Fruit fly (Drosophila melanogaster): ENCODE measurements around the gene CstF50.

Gene CstF50

DNA sequence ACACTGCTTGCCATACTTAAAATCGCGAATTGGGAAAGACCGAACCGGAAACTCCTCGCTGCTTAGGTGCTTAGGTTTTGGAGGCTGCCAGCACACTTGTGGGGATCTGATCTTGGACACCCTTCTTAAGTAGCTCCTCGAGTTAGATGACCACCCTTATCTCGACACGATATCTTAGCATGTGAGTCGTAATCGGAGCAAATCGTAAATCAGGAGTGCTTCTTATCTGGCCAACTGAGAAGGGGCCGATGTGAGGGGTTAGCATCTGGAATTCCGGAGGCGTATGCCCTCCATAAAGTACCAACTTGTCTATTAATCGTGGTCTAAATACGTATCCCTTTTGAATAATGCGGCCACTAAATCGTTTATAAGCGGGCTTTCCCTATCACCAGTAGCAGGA is 17.8 kb upstream of the CstF50 start, which contains the start of gene salt:
Gene salt, minus strand, starts transcription at position 101 of the 400 bp plus-strand sequence.
- TF ChIP-seq CG32121 (GFP tag; IDR thresholded peaks at IDR 0.05) (no peak), CG9948 (tag; optimal IDR thresholded peaks at IDR 0.05) (no peak), CG34367 (tag; optimal IDR thresholded peaks at IDR 0.05) (no peak), gl (tag; optimal IDR thresholded peaks at IDR 0.05) (no peak), CG13204 (GFP tag; optimal IDR thresholded peaks at IDR 0.05) (no peak), CG4496 (GFP tag; IDR thresholded peaks at IDR 0.05) (no peak), CG14655 (GFP tag; optimal IDR thresholded peaks at IDR 0.05) (no peak), CG8301 (tag; optimal IDR thresholded peaks at IDR 0.05) (no peak), CG8159 (tag; optimal IDR thresholded peaks at IDR 0.05) (no peak), Pif1B (GFP tag; optimal IDR thresholded peaks at IDR 0.05) (no peak)

DNA sequence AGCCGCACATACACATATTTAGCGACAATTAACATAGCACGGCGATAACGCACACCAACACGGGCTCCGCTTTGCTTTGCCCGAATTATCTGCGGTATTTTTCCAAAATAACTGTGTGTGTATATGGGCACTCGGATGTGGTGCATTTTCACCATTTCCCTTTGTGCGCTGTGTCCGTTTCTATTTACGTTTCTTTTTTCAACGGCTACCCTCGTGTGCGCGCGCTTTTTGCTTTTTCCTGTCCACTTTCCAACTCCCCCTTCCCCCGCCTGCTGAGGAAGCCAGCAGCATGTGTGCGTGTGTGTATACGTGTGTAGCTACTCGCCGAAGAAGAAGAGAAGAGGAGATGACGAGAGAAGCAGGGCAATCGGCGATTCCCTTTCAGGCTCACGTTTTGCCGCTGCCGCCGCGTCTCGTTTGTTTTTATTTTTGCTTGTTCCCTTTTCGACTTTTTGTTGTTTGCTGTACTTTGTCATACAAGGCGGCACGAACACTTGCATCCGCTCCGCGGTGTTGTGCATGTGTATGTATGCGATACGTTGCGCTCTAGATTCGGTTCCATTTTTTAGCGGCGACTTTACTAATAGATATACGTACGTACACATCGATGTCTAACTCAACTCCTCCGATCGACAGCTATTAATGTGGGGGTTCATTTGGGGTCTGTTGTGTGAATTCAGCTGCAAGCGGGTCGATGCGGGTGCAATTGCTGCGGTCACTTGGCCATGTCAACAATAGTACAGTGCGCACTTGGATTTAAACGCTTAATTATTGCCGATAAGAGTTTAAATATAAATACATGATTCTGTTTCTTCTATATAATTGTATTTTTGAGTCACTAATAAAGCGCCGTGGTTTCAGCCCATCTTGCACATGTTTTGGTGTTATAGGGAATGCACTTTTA is 11.6 kb upstream of the CstF50 start:
- TF ChIP-seq Pif1B (GFP tag; optimal IDR thresholded peaks at IDR 0.05) (peak; percentile 55), CG15710 (tag; optimal IDR thresholded peaks at IDR 0.05) (peak; percentile 47), CG34367 (tag; optimal IDR thresholded peaks at IDR 0.05) (peak; percentile 37), CG9948 (tag; optimal IDR thresholded peaks at IDR 0.05) (peak; percentile 4), CG17806 (tag; optimal IDR thresholded peaks at IDR 0.05) (peak; percentile 15), EcR (GFP tag; optimal IDR thresholded peaks at IDR 0.05) (peak; percentile 69), gl (tag; optimal IDR thresholded peaks at IDR 0.05) (peak; percentile 79), fd96Ca (GFP tag; IDR thresholded peaks at IDR 0.05) (no peak), CG8159 (tag; optimal IDR thresholded peaks at IDR 0.05) (no peak), CG13204 (GFP tag; optimal IDR thresholded peaks at IDR 0.05) (peak; percentile 93), CG4496 (GFP tag; IDR thresholded peaks at IDR 0.05) (no peak), Pif1A (GFP tag; optimal IDR thresholded peaks at IDR 0.05) (peak; percentile 38), CG8301 (tag; optimal IDR thresholded peaks at IDR 0.05) (peak; percentile 48)

DNA sequence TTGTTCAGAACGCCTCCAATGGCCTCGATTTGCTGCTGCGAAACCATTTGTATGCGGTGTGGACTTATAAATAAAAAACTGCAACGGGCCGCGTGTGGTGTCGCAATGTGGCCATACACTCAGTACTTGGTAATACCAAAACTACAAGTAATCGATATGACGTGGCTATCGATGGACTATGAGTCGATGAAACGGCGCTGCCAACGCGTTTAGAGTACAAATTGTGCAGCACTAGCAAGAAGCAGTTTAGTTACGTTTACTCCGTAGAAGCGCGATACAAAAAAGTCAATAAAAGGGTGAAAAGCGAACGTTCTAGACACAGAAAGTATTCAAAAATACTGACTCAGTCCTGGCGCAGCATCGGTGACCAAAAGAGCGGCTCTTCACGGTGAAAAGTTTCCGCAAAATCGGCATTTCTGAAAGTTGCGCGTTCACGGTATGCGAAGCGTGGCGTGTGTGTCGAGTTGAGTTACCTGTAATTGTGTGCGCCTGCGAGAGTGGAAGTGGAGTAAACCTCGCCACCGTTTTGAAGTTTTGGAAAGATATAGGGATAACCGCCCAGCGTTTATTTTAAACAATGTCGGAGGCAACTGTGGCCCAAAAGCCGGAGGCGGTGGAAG is 10.8 kb upstream of the CstF50 start, which contains the start of the genes nero and CG1910:
Gene nero, minus strand, starts transcription at position 130 of the 620 bp plus-strand sequence.
Gene CG1910, plus strand, starts transcription at position 215 of the 620 bp plus-strand sequence.
- TF ChIP-seq rn (GFP tag; IDR thresholded peaks at IDR 0.05) (no peak), Snoo (tag; optimal IDR thresholded peaks at IDR 0.05) (no peak)

DNA sequence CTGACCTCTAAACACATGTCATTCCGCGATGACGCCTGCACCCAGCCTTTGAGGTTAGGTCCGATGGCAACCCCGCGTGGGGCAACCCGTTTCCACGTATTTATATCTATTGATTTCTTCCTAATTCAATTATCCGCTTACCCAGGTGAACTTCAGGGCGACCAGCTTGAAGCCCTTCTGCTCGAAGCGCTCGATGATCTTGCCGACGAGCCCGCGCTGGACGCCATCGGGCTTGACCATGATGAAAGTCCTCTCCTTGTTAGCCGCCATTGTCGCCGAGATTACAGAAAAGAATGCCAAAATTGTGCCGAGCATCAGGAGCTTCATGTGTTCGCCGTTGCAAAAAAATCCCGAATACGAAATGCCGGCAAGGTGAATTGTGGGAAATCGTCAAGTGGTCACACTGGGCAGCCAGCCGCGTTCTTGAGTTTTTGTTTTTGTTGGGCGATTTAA is 8.9 kb upstream of the CstF50 start, which contains the start of gene awd:
Gene awd, minus strand, starts transcription at position 449 of the 453 bp plus-strand sequence.
- TF ChIP-seq EcR (GFP tag; optimal IDR thresholded peaks at IDR 0.05): peak; percentile 62
- TF ChIP-seq CG8301 (tag; optimal IDR thresholded peaks at IDR 0.05): peak; percentile 9
- TF ChIP-seq gl (tag; optimal IDR thresholded peaks at IDR 0.05): no peak
- TF ChIP-seq CG4496 (GFP tag; IDR thresholded peaks at IDR 0.05): no peak
- TF ChIP-seq fd96Ca (GFP tag; IDR thresholded peaks at IDR 0.05): 0 out of 3 replicates have a peak, but pooled peaks have one; percentile 36
- TF ChIP-seq Snoo (tag; optimal IDR thresholded peaks at IDR 0.05): peak; percentile 33
- TF ChIP-seq CG15710 (tag; optimal IDR thresholded peaks at IDR 0.05): peak; percentile 5
- no peak for TF ChIP-seq CG17806 (tag; optimal IDR thresholded peaks at IDR 0.05)
- TF ChIP-seq Pif1B (GFP tag; optimal IDR thresholded peaks at IDR 0.05): peak; percentile 26

DNA sequence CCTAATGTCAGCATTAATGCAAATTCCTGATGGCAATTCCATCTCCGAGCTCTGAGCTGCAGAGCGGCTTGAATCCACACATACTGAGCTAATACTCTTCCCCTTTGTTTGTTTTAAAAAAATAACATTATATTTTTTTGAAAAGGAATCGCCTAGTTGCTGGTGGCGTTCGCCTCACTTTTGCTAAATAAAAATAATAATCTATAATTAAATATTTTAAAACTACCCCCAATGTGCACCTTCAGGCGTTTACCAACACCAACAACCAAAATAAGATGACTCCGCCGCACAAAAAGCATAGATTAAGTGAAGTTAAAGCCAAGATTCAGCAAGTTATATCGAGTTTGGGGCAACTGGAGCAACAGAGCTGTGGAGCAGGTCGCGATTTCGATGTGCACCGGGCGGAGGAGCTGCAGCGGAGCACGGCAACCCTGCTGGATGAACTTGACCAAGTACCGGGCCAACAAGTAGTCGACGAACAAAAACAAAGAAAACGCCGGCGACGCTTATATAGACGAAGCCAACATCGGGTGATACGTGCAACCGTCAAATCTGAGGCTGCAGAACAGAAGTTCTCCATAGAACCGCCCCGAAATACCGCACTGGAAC is 7.4 kb upstream of the CstF50 start, which contains the start of gene CG1896:
Gene CG1896, plus strand, starts transcription at position 239 of the 609 bp plus-strand sequence.
- TF ChIP-seq gl (tag; optimal IDR thresholded peaks at IDR 0.05) (no peak), CG4496 (GFP tag; IDR thresholded peaks at IDR 0.05) (peak; percentile 88), CG34367 (tag; optimal IDR thresholded peaks at IDR 0.05) (peak; percentile 21), CG8301 (tag; optimal IDR thresholded peaks at IDR 0.05) (peak; percentile 40), CG17806 (tag; optimal IDR thresholded peaks at IDR 0.05) (peak; percentile 43), CG12605 (GFP tag; IDR thresholded peaks at IDR 0.05) (peak; percentile 23; the same call in 1 of the 2 replicates), CG15710 (tag; optimal IDR thresholded peaks at IDR 0.05) (peak; percentile 51), CG32121 (GFP tag; IDR thresholded peaks at IDR 0.05) (peak; percentile 51), CG9948 (tag; optimal IDR thresholded peaks at IDR 0.05) (peak; percentile 24), Pif1B (GFP tag; optimal IDR thresholded peaks at IDR 0.05) (peak; percentile 75), CG14655 (GFP tag; optimal IDR thresholded peaks at IDR 0.05) (no peak), CG8159 (tag; optimal IDR thresholded peaks at IDR 0.05) (peak; percentile 54), Ets98B (GFP tag; IDR thresholded peaks at IDR 0.05) (peak; percentile 70), Snoo (tag; optimal IDR thresholded peaks at IDR 0.05) (peak; percentile 65), fd96Ca (GFP tag; IDR thresholded peaks at IDR 0.05) (peak; percentile 83), rn (GFP tag; IDR thresholded peaks at IDR 0.05) (peak; percentile 52; the same call in 1 of the 2 replicates), EcR (GFP tag; optimal IDR thresholded peaks at IDR 0.05) (no peak), Pif1A (GFP tag; optimal IDR thresholded peaks at IDR 0.05) (peak; percentile 62), CG10348 (GFP tag; IDR thresholded peaks at IDR 0.05) (no peak)

DNA sequence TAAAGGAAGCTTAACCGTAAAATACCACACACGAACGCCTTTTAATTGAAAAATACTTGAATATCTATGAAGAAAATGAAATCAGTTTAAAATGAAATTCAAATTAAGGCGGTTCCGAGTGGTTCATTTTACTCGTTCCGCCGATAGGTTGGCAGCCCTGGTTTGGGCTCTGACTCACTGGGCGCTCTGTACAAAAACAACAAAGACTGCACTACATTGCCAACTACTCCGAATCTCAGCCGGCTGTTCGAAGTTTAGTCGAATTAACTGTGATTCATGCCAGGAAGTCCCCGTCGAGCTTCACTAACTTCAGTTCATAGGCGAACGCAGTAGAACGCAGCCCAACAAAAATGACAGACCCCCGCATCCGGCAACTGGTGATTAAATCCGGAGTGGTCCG is 6.5 kb upstream of the CstF50 start, which contains the start of gene Tbca:
Gene Tbca, plus strand, starts transcription at position 212 of the 400 bp plus-strand sequence.
- TF ChIP-seq CG4496 (GFP tag; IDR thresholded peaks at IDR 0.05) (peak; percentile 61; the same call in 2 of the 3 replicates), CG10348 (GFP tag; IDR thresholded peaks at IDR 0.05) (no peak), CG12605 (GFP tag; IDR thresholded peaks at IDR 0.05) (0 out of 2 replicates have a peak, but pooled peaks have one; percentile 8), CG17806 (tag; optimal IDR thresholded peaks at IDR 0.05) (peak; percentile 11), CG8301 (tag; optimal IDR thresholded peaks at IDR 0.05) (no peak), D1 (tag; optimal IDR thresholded peaks at IDR 0.05) (no peak), CG34367 (tag; optimal IDR thresholded peaks at IDR 0.05) (no peak), rn (GFP tag; IDR thresholded peaks at IDR 0.05) (no peak), gl (tag; optimal IDR thresholded peaks at IDR 0.05) (peak; percentile 49)
